Fruit fly (Drosophila melanogaster): Measurements from ENCODE around the gene CG45307.

dm6 chr2L:8709078-8709399 lies 42.9 kb downstream of the CG45307 start:
- TF ChIP-seq pad (GFP tag; optimal IDR thresholded peaks at IDR 0.05) (peak; percentile 87), CG7101 (tag; optimal IDR thresholded peaks at IDR 0.05) (no peak), ovo (GFP tag; optimal IDR thresholded peaks at IDR 0.05) (peak; percentile 95), CG33017 (tag; optimal IDR thresholded peaks at IDR 0.05) (no peak), Clk (GFP tag; optimal IDR thresholded peaks at IDR 0.05) (no peak), Mnt (GFP tag; optimal IDR thresholded peaks at IDR 0.05) (peak; percentile 29), kay (GFP tag; ENCODE audit: borderline replicate concordance) (no peak), CG14711 (tag; optimal IDR thresholded peaks at IDR 0.05) (no peak), tj (GFP tag; optimal IDR thresholded peaks at IDR 0.05) (peak; percentile 99), CG1620 (GFP tag; optimal IDR thresholded peaks at IDR 0.05) (no peak)
